Worm (Caenorhabditis elegans): ENCODE measurements around the gene rpl-36.

DNA sequence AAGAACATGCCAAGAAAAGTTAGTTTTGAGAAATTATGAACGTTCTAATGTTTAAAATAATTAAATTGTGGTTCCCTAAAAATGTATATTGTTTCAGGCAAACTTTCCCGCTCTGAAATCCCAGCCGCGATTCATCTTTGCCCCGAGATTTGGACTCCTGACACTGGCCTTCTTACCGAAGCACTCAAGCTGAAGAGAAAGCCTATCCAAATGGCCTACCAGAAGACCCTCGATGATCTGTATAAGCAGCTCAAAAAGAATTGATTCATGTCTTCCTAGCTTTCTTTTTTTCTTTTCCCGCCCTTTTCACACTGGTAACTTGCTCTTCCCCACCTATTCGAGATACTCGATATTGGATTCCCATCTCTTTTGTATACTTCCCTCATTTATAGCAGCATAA is 10.0 kb upstream of the rpl-36 start:
- TF ChIP-seq ref-1 (GFP tag; conservative IDR thresholded peaks at IDR 0.05): no peak
- no peak for TF ChIP-seq T22C8.4 (GFP tag; IDR thresholded peaks at IDR 0.05)
- no peak for TF ChIP-seq ztf-29 (GFP tag; IDR thresholded peaks at IDR 0.05)
- no peak for TF ChIP-seq flt-1 (GFP tag; IDR thresholded peaks at IDR 0.05)
- no peak for TF ChIP-seq tab-1 (GFP tag; IDR thresholded peaks at IDR 0.05)
- no peak for TF ChIP-seq klf-2 (GFP tag; conservative IDR thresholded peaks at IDR 0.05)
- TF ChIP-seq cog-1 (tag; optimal IDR thresholded peaks at IDR 0.05): no peak
- no peak for TF ChIP-seq med-1 (GFP tag; optimal IDR thresholded peaks at IDR 0.05; ENCODE audit: insufficient read depth)
